Worm (Caenorhabditis elegans): Measurements from ENCODE around the gene F26C11.3.
A peak's percentile ranks its signal among the peaks of the same experiment; 100 is the strongest.

- TF ChIP-seq D2030.7 (GFP tag; IDR thresholded peaks at IDR 0.05) (peak; percentile 90), akir-1 (GFP tag; optimal IDR thresholded peaks at IDR 0.05) (no peak), lin-40 (tag; optimal IDR thresholded peaks at IDR 0.05) (no peak), F22D6.2 (tag; optimal IDR thresholded peaks at IDR 0.05) (no peak), pha-4 (tag; optimal IDR thresholded peaks at IDR 0.05) (no peak), B0261.1 (tag; optimal IDR thresholded peaks at IDR 0.05) (no peak), lin-54 (GFP tag; optimal IDR thresholded peaks at IDR 0.05) (peak; percentile 90), lin-35 (GFP tag; optimal IDR thresholded peaks at IDR 0.05) (peak in 1 of 3 experiments; percentile 57), ztf-6 (GFP tag; IDR thresholded peaks at IDR 0.05) (no peak), dpl-1 (GFP tag; optimal IDR thresholded peaks at IDR 0.05) (peak; percentile 84)
Observed at ce11 chrII:9938877-9939276, 24.0 kb upstream of the F26C11.3 start, which contains the start of the genes C05C10.7 and C05C10.5.

Measured in whole organism, young adult.